Fruit fly (Drosophila melanogaster) whole organism, embryonic: ENCODE results near the gene CG31867.

Experiments used
- ATbp ChIP-seq: fragments of 200-800 bp; sonication (Bioruptor generic); optimal IDR thresholded peaks from 2 replicates; lab custom pipeline; 2017; ENCODE audit warnings: missing biosample characterization, mild to moderate bottlenecking, missing genetic modification characterization, missing genetic modification reagents
- Adf1 ChIP-seq: fragments of 200-800 bp; sonication (Bioruptor generic); IDR thresholded peaks from 2 replicates; pipeline ENCODE4 v1.3.6; 2022; ENCODE audit warnings: missing biosample characterization, missing genetic modification characterization
- Aef1 ChIP-seq: fragments of 200-800 bp; sonication (Bioruptor generic); IDR thresholded peaks from 3 replicates; pipeline ENCODE4 v1.3.6; 2022; ENCODE audit warnings: missing biosample characterization, missing genetic modification characterization
- Atf3 ChIP-seq: fragments of 200-800 bp; sonication (Bioruptor generic); optimal IDR thresholded peaks from 3 replicates; lab custom pipeline; 2016; ENCODE audit warnings: missing biosample characterization, missing genetic modification characterization
- Atf6 ChIP-seq: fragments of 200-800 bp; sonication (Bioruptor generic); IDR thresholded peaks from 2 replicates; pipeline ENCODE4 v1.3.6; 2022; ENCODE audit warnings: missing biosample characterization, missing genetic modification characterization
- CG10366 ChIP-seq: fragments of 200-800 bp; sonication (Bioruptor generic); IDR thresholded peaks from 2 replicates; pipeline ENCODE4 v1.3.6; 2022; ENCODE audit warnings: missing biosample characterization, missing genetic modification characterization
- CG10959 ChIP-seq: fragments of 200-800 bp; sonication (Bioruptor generic); IDR thresholded peaks from 2 replicates; pipeline ENCODE4 v1.3.6; 2022; ENCODE audit warnings: missing biosample characterization, missing genetic modification characterization
- CG11247 ChIP-seq: fragments of 200-800 bp; sonication (Bioruptor generic); IDR thresholded peaks from 2 replicates; pipeline ENCODE4 v1.3.6; 2022; ENCODE audit warnings: missing biosample characterization, missing genetic modification characterization
- CG11695 ChIP-seq: fragments of 200-800 bp; sonication (Bioruptor generic); IDR thresholded peaks from 3 replicates; pipeline ENCODE4 v1.3.6; 2022; ENCODE audit warnings: missing biosample characterization, missing genetic modification characterization
- CG2116 ChIP-seq: fragments of 200-800 bp; sonication (Bioruptor generic); optimal IDR thresholded peaks from 3 replicates; lab custom pipeline; 2018; ENCODE audit warnings: missing biosample characterization, mild to moderate bottlenecking, missing genetic modification characterization
- CG2120 ChIP-seq: fragments of 200-800 bp; sonication (Bioruptor generic); optimal IDR thresholded peaks from 3 replicates; lab custom pipeline; 2016; ENCODE audit warnings: missing biosample characterization, missing genetic modification characterization
- CG3281 ChIP-seq: fragments of 200-800 bp; sonication (Bioruptor generic); optimal IDR thresholded peaks from 3 replicates; lab custom pipeline; 2017; ENCODE audit warnings: missing biosample characterization, mild to moderate bottlenecking, missing genetic modification characterization
- CG4282 ChIP-seq: fragments of 200-800 bp; sonication (Bioruptor generic); optimal IDR thresholded peaks from 2 replicates; lab custom pipeline; 2016; ENCODE audit warnings: missing biosample characterization, missing genetic modification characterization
- CG4617 ChIP-seq: fragments of 200-800 bp; sonication (Bioruptor generic); optimal IDR thresholded peaks from 3 replicates; lab custom pipeline; 2016; ENCODE audit warnings: missing biosample characterization, missing genetic modification characterization, borderline replicate concordance
- CG6791 ChIP-seq: fragments of 200-800 bp; sonication (Bioruptor generic); IDR thresholded peaks from 3 replicates; pipeline ENCODE4 v1.3.6; 2022; ENCODE audit warnings: missing biosample characterization, missing genetic modification characterization; ENCODE audit not compliant: partially characterized antibody
- CG7372 ChIP-seq: fragments of 200-800 bp; sonication (Bioruptor generic); IDR thresholded peaks from 2 replicates; pipeline ENCODE4 v1.3.6; 2022; ENCODE audit warnings: missing biosample characterization, missing genetic modification characterization
- CG7556 ChIP-seq: fragments of 200-800 bp; sonication (Bioruptor generic); optimal IDR thresholded peaks from 2 replicates; lab custom pipeline; 2017; ENCODE audit warnings: missing biosample characterization, mild to moderate bottlenecking, missing genetic modification characterization
- CG7839 ChIP-seq: fragments of 200-800 bp; sonication (Bioruptor generic); optimal IDR thresholded peaks from 3 replicates; lab custom pipeline; 2018; ENCODE audit warnings: missing biosample characterization, mild to moderate bottlenecking, missing genetic modification characterization, moderate library complexity
- CG9215 ChIP-seq: fragments of 200-800 bp; sonication (Bioruptor generic); IDR thresholded peaks from 2 replicates; pipeline ENCODE4 v1.3.6; 2022; ENCODE audit warnings: missing biosample characterization, missing genetic modification characterization
- CoRest ChIP-seq: fragments of 200-800 bp; sonication (Bioruptor generic); optimal IDR thresholded peaks from 3 replicates; lab custom pipeline; 2018; ENCODE audit warnings: missing biosample characterization, mild to moderate bottlenecking, missing genetic modification characterization, moderate library complexity
- Fer3 ChIP-seq: fragments of 200-800 bp; sonication (Bioruptor generic); optimal IDR thresholded peaks from 2 replicates; lab custom pipeline; 2018; ENCODE audit warnings: missing biosample characterization, mild to moderate bottlenecking, missing genetic modification characterization, moderate library complexity
- HLHmδ ChIP-seq: fragments of 200-800 bp; sonication (Bioruptor generic); optimal IDR thresholded peaks from 2 replicates; lab custom pipeline; 2018; ENCODE audit warnings: missing biosample characterization, mild to moderate bottlenecking, missing genetic modification characterization, moderate library complexity
- HmgZ ChIP-seq: fragments of 200-800 bp; sonication (Bioruptor generic); optimal IDR thresholded peaks from 2 replicates; lab custom pipeline; 2018; ENCODE audit warnings: missing biosample characterization, mild to moderate bottlenecking, missing genetic modification characterization
- Hr3 ChIP-seq: fragments of 200-800 bp; sonication (Bioruptor generic); optimal IDR thresholded peaks from 3 replicates; lab custom pipeline; 2016; ENCODE audit warnings: missing biosample characterization, missing genetic modification characterization
- Meics ChIP-seq: fragments of 200-800 bp; sonication (Bioruptor generic); optimal IDR thresholded peaks from 2 replicates; lab custom pipeline; 2017; ENCODE audit warnings: missing biosample characterization, mild to moderate bottlenecking, missing genetic modification characterization
- NC2α ChIP-seq: fragments of 200-800 bp; sonication (Bioruptor generic); optimal IDR thresholded peaks from 2 replicates; lab custom pipeline; 2016; ENCODE audit warnings: missing biosample characterization, missing genetic modification characterization
- NfI ChIP-seq: fragments of 200-800 bp; sonication (Bioruptor generic); optimal IDR thresholded peaks from 3 replicates; lab custom pipeline; 2018; ENCODE audit warnings: missing biosample characterization, mild to moderate bottlenecking, missing genetic modification characterization, moderate library complexity
- Oaz ChIP-seq: fragments of 200-800 bp; sonication (Bioruptor generic); IDR thresholded peaks from 2 replicates; pipeline ENCODE4 v1.3.6; 2022; ENCODE audit warnings: missing biosample characterization, missing genetic modification characterization
- Ravus ChIP-seq: fragments of 200-800 bp; sonication (Bioruptor generic); IDR thresholded peaks from 2 replicates; pipeline ENCODE4 v1.3.6; 2022; ENCODE audit warnings: missing biosample characterization, missing genetic modification characterization
- Usf ChIP-seq: fragments of 200-800 bp; sonication (Bioruptor generic); optimal IDR thresholded peaks from 2 replicates; lab custom pipeline; 2017; ENCODE audit warnings: missing genotype, missing biosample characterization, missing genetic modification characterization
- ase ChIP-seq: fragments of 200-800 bp; sonication (Bioruptor generic); IDR thresholded peaks from 3 replicates; pipeline ENCODE4 v1.3.6; 2022; ENCODE audit warnings: missing biosample characterization, missing genetic modification characterization
- chif ChIP-seq, 2 experiments: fragments of 200-800 bp; sonication (Bioruptor generic); optimal IDR thresholded peaks; 3 replicates each; lab custom pipeline; 2016; ENCODE audit warnings: missing biosample characterization in 2 of 2, missing genetic modification characterization in 2 of 2
- chm ChIP-seq: fragments of 200-800 bp; sonication (Bioruptor generic); IDR thresholded peaks from 2 replicates; pipeline ENCODE4 v1.3.6; 2022; ENCODE audit warnings: missing biosample characterization, missing genetic modification characterization
- ci ChIP-seq: fragments of 200-800 bp; sonication (Bioruptor generic); IDR thresholded peaks from 3 replicates; pipeline ENCODE4 v1.3.6; 2022; ENCODE audit warnings: missing biosample characterization, missing genetic modification characterization
- corto ChIP-seq: fragments of 200-800 bp; sonication (Bioruptor generic); optimal IDR thresholded peaks from 2 replicates; lab custom pipeline; 2016; ENCODE audit warnings: missing biosample characterization, mild to moderate bottlenecking, missing genetic modification characterization, moderate library complexity
- dpn ChIP-seq, 2 experiments: fragments of 200-800 bp; sonication (Bioruptor generic); optimal IDR thresholded peaks; 3 replicates each; lab custom pipeline; 2016; ENCODE audit warnings: missing biosample characterization in 2 of 2, missing genetic modification characterization in 2 of 2
- kni ChIP-seq: fragments of 200-800 bp; sonication (Bioruptor generic); optimal IDR thresholded peaks from 3 replicates; lab custom pipeline; 2017; ENCODE audit warnings: mild to moderate bottlenecking, missing biosample characterization, missing genetic modification reagents, missing genetic modification characterization
- lbe ChIP-seq: fragments of 200-800 bp; sonication (Bioruptor generic); optimal IDR thresholded peaks from 2 replicates; lab custom pipeline; 2016; ENCODE audit warnings: missing biosample characterization, mild to moderate bottlenecking, missing genetic modification characterization
- lilli ChIP-seq: fragments of 200-800 bp; sonication (Bioruptor generic); optimal IDR thresholded peaks from 3 replicates; lab custom pipeline; 2016; ENCODE audit warnings: missing biosample characterization, missing genetic modification characterization
- lmd ChIP-seq: fragments of 200-800 bp; sonication (Bioruptor generic); IDR thresholded peaks from 2 replicates; pipeline ENCODE4 v1.3.6; 2022; ENCODE audit warnings: missing biosample characterization, missing genetic modification characterization
- lov ChIP-seq, 2 experiments: fragments of 200-800 bp in 1 of 2; fragments of >200 bp in 1 of 2; sonication (Bioruptor generic) in 1 of 2; IDR thresholded peaks in 1 of 2; optimal IDR thresholded peaks in 1 of 2; 2 replicates in 1 of 2; 3 replicates in 1 of 2; pipeline versions ENCODE4 v1.3.6 to Lab custom; 2017 to 2022; ENCODE audit warnings: missing biosample characterization in 1 of 2, missing genetic modification characterization in 1 of 2
- maf-S ChIP-seq: fragments of 200-800 bp; sonication (Bioruptor generic); optimal IDR thresholded peaks from 2 replicates; lab custom pipeline; 2016; ENCODE audit warnings: missing biosample characterization, missing genetic modification characterization
- nau ChIP-seq: fragments of 200-800 bp; sonication (Bioruptor generic); optimal IDR thresholded peaks from 3 replicates; lab custom pipeline; 2017; ENCODE audit warnings: missing biosample characterization, mild to moderate bottlenecking, missing genetic modification characterization, missing genetic modification reagents
- row ChIP-seq: fragments of 200-800 bp; sonication (Bioruptor generic); IDR thresholded peaks from 3 replicates; pipeline ENCODE4 v1.3.6; 2022; ENCODE audit warnings: missing biosample characterization, missing genetic modification characterization
- sens ChIP-seq: fragments of 200-800 bp; sonication (Bioruptor generic); peaks from one replicate; lab custom pipeline; 2016; ENCODE audit warnings: missing biosample characterization, missing genetic modification characterization
- sens-2 ChIP-seq: fragments of 200-800 bp; sonication (Bioruptor generic); IDR thresholded peaks from 2 replicates; pipeline ENCODE4 v1.3.6; 2022; ENCODE audit warnings: missing biosample characterization, missing genetic modification characterization
- tll ChIP-seq, 2 experiments: fragments of 200-800 bp in 1 of 2; fragments of >200 bp in 1 of 2; sonication (Bioruptor generic) in 1 of 2; optimal IDR thresholded peaks; 2 replicates each; lab custom pipeline; 2017 to 2019; ENCODE audit warnings: missing biosample characterization in 2 of 2, missing genetic modification characterization in 2 of 2, mild to moderate bottlenecking in 1 of 2, moderate library complexity in 1 of 2
- unc-4 ChIP-seq: fragments of 200-800 bp; sonication (Bioruptor generic); IDR thresholded peaks from 2 replicates; pipeline ENCODE4 v1.3.6; 2022; ENCODE audit warnings: missing biosample characterization, missing genetic modification characterization; ENCODE audit not compliant: partially characterized antibody
- vvl ChIP-seq: fragments of 200-800 bp; sonication (Bioruptor generic); IDR thresholded peaks from 2 replicates; pipeline ENCODE4 v1.3.6; 2022; ENCODE audit warnings: missing biosample characterization, missing genetic modification characterization

The CG31867 gene

dm6 chr2L:11130151-11131008 lies 14.8 kb downstream of the CG31867 start, which contains the start of the genes RfC38 and CG4751 (continued):
- TF ChIP-seq Hr3 (GFP tag; lab: Kevin White, UChicago), result peak; percentile 18
- TF ChIP-seq lmd (GFP tag; lab: Robert Waterston, UW), result no peak
- TF ChIP-seq corto, result no peak
- no peak for TF ChIP-seq CG7556 (GFP tag; lab: Kevin White, UChicago)
- TF ChIP-seq lilli (GFP tag; lab: Kevin White, UChicago), result peak; percentile 12
- no peak for TF ChIP-seq nau (GFP tag; lab: Kevin White, UChicago)
- no peak for TF ChIP-seq ci (GFP tag; lab: Robert Waterston, UW)
- TF ChIP-seq Aef1, result no peak
- TF ChIP-seq Fer3 (tag; lab: Kevin White, UChicago), result peak; percentile 19
- TF ChIP-seq CG4282 (GFP tag; lab: Kevin White, UChicago), result no peak
- TF ChIP-seq CG6791 (GFP tag; lab: Robert Waterston, UW), result peak; percentile 65; the same call in 2 of the 3 replicates
- no peak for TF ChIP-seq CG7839 (tag; lab: Kevin White, UChicago)
- no peak for TF ChIP-seq Atf6 (GFP tag; lab: Robert Waterston, UW)
- TF ChIP-seq Ravus (GFP tag; lab: Robert Waterston, UW), result no peak
- TF ChIP-seq lov (optimal IDR thresholded peaks at IDR 0.05; lab: Kevin White, UChicago), result no peak
- TF ChIP-seq lov (GFP tag; IDR thresholded peaks at IDR 0.05; lab: Robert Waterston, UW), result no peak
- TF ChIP-seq tll (GFP tag; optimal IDR thresholded peaks at IDR 0.05; lab: Kevin White, UChicago), result no peak
- no peak for TF ChIP-seq Oaz
- TF ChIP-seq CG2120, result peak; percentile 32
- TF ChIP-seq CG10959 (GFP tag; lab: Robert Waterston, UW), result no peak
- TF ChIP-seq CG2116, result peak; percentile 73
- no peak for TF ChIP-seq CG3281 (GFP tag; lab: Kevin White, UChicago)
- TF ChIP-seq chm (GFP tag; lab: Robert Waterston, UW), result 0 out of 2 replicates have a peak, but pooled peaks have one; percentile 14
- no peak for TF ChIP-seq Atf3 (GFP tag; lab: Kevin White, UChicago)
- no peak for TF ChIP-seq ATbp
- no peak for TF ChIP-seq CG7372 (GFP tag; lab: Robert Waterston, UW)
- no peak for TF ChIP-seq NC2α
- TF ChIP-seq CoRest (tag; lab: Kevin White, UChicago), result peak; percentile 55
- TF ChIP-seq chif (GFP tag; optimal IDR thresholded peaks at IDR 0.05; lab: Kevin White, UChicago), result no peak
- no peak for TF ChIP-seq vvl (GFP tag; lab: Robert Waterston, UW)
- TF ChIP-seq CG10366, result no peak
- TF ChIP-seq Meics, result no peak
- TF ChIP-seq Usf, result no peak
- TF ChIP-seq CG11695 (GFP tag; lab: Robert Waterston, UW), result no peak
- no peak for TF ChIP-seq HLHmδ (GFP tag; lab: Kevin White, UChicago)
- TF ChIP-seq CG4617, result peak; percentile 94
- TF ChIP-seq NfI, result peak; percentile 7
- no peak for TF ChIP-seq lbe (GFP tag; lab: Kevin White, UChicago)
- TF ChIP-seq HmgZ, result no peak
- peak; percentile 20; the same call in 1 of the 2 replicates for TF ChIP-seq Adf1 (GFP tag; lab: Robert Waterston, UW)
- TF ChIP-seq sens-2, result no peak
- TF ChIP-seq CG9215 (GFP tag; lab: Robert Waterston, UW), result no peak
- TF ChIP-seq CG11247 (GFP tag; lab: Robert Waterston, UW), result no peak
- peak; percentile 54; the same call in 2 of the 3 replicates for TF ChIP-seq row (GFP tag; lab: Robert Waterston, UW)
- TF ChIP-seq dpn (GFP tag; optimal IDR thresholded peaks at IDR 0.05; lab: Kevin White, UChicago), result peak in 1 of 2 experiments; percentile 22
- peak; percentile 60 for TF ChIP-seq sens (GFP tag; lab: Kevin White, UChicago)
- TF ChIP-seq maf-S (GFP tag; lab: Kevin White, UChicago), result no peak
- TF ChIP-seq unc-4 (GFP tag; lab: Robert Waterston, UW), result peak; percentile 68
- TF ChIP-seq kni (GFP tag; lab: Kevin White, UChicago), result no peak
- TF ChIP-seq ase (GFP tag; lab: Robert Waterston, UW), result no peak
